Fruit fly (Drosophila melanogaster): ENCODE measurements around the gene CG46025.

CG46025 gene

dm6 chr2L:7794689-7795475 lies 40.9 kb downstream of the CG46025 start:
- TF ChIP-seq CG17801 (GFP tag; optimal IDR thresholded peaks at IDR 0.05; ENCODE audit: partially characterized antibody) = peak; percentile 1

- TF ChIP-seq CG17801 (GFP tag; optimal IDR thresholded peaks at IDR 0.05; ENCODE audit: partially characterized antibody) = no peak
Measured at dm6 chr2L:7795859-7796258, 41.9 kb downstream of the CG46025 start, which contains the start of gene LKRSDH. Gene LKRSDH (minus strand): TSS chr2L:7795959.

- peak; percentile 89 for TF ChIP-seq CG17801 (GFP tag; optimal IDR thresholded peaks at IDR 0.05; ENCODE audit: partially characterized antibody)
Measured at dm6 chr2L:7799804-7800433, 45.9 kb downstream of the CG46025 start, which contains the start of the genes Herp and r2d2. Gene Herp (minus strand): TSS chr2L:7800058. Gene r2d2 (plus strand): TSS chr2L:7800147.

- TF ChIP-seq CG17801 (GFP tag; optimal IDR thresholded peaks at IDR 0.05; ENCODE audit: partially characterized antibody) = no peak
Measured at dm6 chr2L:7807563-7807962, 53.6 kb downstream of the CG46025 start.

DNA sequence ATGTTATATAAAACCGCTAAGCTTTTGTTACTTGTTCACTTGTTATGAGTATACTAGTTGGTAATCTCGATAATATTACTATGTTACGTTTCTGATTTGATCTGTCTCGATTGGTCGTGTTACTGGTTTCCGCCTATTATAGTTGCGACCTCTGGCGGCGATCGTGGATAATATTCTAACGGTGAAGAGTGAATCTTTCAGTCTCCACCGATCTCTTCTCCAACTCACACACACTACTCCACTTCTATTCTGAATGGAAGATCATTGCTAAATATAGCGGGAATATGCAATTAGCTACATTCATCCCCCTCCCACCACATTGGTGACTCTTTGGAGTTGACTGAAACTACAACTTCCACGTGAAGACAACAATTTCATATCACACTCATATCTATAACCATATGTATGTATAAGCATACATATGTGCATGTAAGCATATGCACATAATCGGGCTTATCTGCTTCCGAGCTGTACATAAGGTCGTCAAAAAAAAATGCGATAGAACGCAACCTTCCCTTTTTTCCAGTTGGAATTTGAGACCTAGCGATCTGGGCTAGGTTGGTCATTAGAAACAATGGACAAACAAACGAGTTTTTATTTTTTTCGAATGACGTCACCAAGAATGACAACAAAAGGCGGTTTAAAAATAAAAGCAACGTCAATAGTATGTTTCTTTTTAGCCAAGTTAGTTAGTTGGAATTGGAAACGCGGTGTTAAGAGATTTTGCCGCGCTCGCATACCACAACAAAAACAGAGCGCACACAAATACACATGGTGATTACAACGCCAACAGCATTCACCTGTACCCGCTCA lies 55.1 kb downstream of the CG46025 start:
- TF ChIP-seq CG17801 (GFP tag; optimal IDR thresholded peaks at IDR 0.05; ENCODE audit: partially characterized antibody) = no peak

- no peak for TF ChIP-seq CG17801 (GFP tag; optimal IDR thresholded peaks at IDR 0.05; ENCODE audit: partially characterized antibody)
Measured at dm6 chr2L:7809699-7810088, 55.7 kb downstream of the CG46025 start.

dm6 chr2L:7810519-7810918 lies 56.5 kb downstream of the CG46025 start, which contains the start of gene Cdc14:
Gene Cdc14 (minus strand): TSS chr2L:7810703.
- TF ChIP-seq CG17801 (GFP tag; optimal IDR thresholded peaks at IDR 0.05; ENCODE audit: partially characterized antibody) = peak; percentile 59

DNA sequence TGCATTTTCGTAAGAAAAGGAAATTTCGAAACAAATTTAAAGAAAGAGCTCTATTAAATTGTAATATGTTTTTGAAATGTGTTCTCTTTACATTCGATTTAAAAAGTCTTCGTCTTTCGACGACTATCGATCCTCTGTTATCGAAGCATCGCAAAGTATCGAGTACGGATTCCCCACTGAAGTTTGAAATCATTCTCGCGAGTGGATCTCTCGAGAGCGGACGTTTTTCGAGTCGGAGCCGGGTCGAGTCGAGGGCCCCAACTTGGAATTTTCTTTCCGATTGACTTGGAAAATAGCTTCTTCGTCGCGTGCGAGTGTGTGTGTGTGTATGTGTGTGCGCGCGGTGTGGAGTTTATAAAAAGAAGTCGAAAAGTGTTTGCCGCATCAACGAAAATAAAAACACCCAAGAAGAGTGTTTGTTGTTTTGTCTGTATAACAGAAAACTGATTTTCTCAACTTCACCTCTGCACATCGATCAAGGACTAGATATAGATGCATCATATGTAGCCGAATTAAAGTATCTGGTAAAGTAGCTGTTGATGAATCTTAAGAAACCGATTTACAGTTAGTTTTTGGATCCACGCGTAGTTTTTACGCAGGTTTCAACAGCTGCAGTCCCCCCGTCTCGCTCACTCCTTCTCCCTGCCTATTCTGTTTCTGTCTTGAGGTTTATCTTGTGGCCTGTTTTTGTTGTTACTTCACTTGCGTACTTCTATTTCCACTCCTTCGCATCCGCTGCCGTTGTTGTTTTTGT lies 57.5 kb downstream of the CG46025 start, which contains the start of gene LanB1:
Gene LanB1 (plus strand): TSS at position 190 of the 754 bp plus-strand sequence.
- no peak for TF ChIP-seq CG17801 (GFP tag; optimal IDR thresholded peaks at IDR 0.05; ENCODE audit: partially characterized antibody)

dm6 chr2L:7812555-7813339 lies 58.8 kb downstream of the CG46025 start:
- TF ChIP-seq CG17801 (GFP tag; optimal IDR thresholded peaks at IDR 0.05; ENCODE audit: partially characterized antibody) = no peak

dm6 chr2L:7813357-7813756 lies 59.4 kb downstream of the CG46025 start:
- TF ChIP-seq CG17801 (GFP tag; optimal IDR thresholded peaks at IDR 0.05; ENCODE audit: partially characterized antibody) = no peak
